Fruit fly (Drosophila melanogaster) whole organism, embryonic: ENCODE data around the gene CG11980.

ENCODE experiments used
- Abd-B ChIP-seq: fragments of 200-800 bp; sonication (Bioruptor generic); optimal IDR thresholded peaks from 2 replicates; lab custom pipeline; 2018; ENCODE audit warnings: missing biosample characterization, mild to moderate bottlenecking, missing genetic modification characterization, moderate library complexity
- Antp ChIP-seq: fragments of 200-800 bp; sonication (Bioruptor generic); optimal IDR thresholded peaks from 3 replicates; lab custom pipeline; 2016; ENCODE audit warnings: missing biosample characterization, missing genetic modification characterization
- CG10147 ChIP-seq: fragments of 200-800 bp; sonication (Bioruptor generic); optimal IDR thresholded peaks from 2 replicates; lab custom pipeline; 2019; ENCODE audit warnings: missing biosample characterization, mild to moderate bottlenecking, missing genetic modification characterization, moderate library complexity
- CG11093 ChIP-seq: fragments of 200-800 bp; sonication (Bioruptor generic); IDR thresholded peaks from 3 replicates; pipeline ENCODE4 v1.3.6; 2022; ENCODE audit warnings: missing biosample characterization, missing genetic modification characterization
- CG13123 ChIP-seq: fragments of 200-800 bp; sonication (Bioruptor generic); optimal IDR thresholded peaks from 2 replicates; lab custom pipeline; 2016; ENCODE audit warnings: missing biosample characterization, missing genetic modification characterization
- CG13296 ChIP-seq: fragments of 200-800 bp; sonication (Bioruptor generic); optimal IDR thresholded peaks from 3 replicates; lab custom pipeline; 2018; ENCODE audit warnings: missing biosample characterization, mild to moderate bottlenecking, missing genetic modification characterization
- CG14965 ChIP-seq: fragments of 200-800 bp; sonication (Bioruptor generic); optimal IDR thresholded peaks from 2 replicates; lab custom pipeline; 2016; ENCODE audit warnings: missing biosample characterization, missing genetic modification characterization, borderline replicate concordance
- CG1529 ChIP-seq: fragments of 200-800 bp; sonication (Bioruptor generic); optimal IDR thresholded peaks from 3 replicates; lab custom pipeline; 2018; ENCODE audit warnings: missing biosample characterization, missing genetic modification characterization
- CG15696 ChIP-seq: fragments of 200-800 bp; sonication (Bioruptor generic); optimal IDR thresholded peaks from 2 replicates; lab custom pipeline; 2019; ENCODE audit warnings: missing biosample characterization, mild to moderate bottlenecking, missing genetic modification characterization, moderate library complexity
- CG1647 ChIP-seq: fragments of 200-800 bp; sonication (Bioruptor generic); optimal IDR thresholded peaks from 3 replicates; lab custom pipeline; 2016; ENCODE audit warnings: missing biosample characterization, missing genetic modification characterization
- CG16863 ChIP-seq: fragments of 200-800 bp; sonication (Bioruptor generic); optimal IDR thresholded peaks from 3 replicates; lab custom pipeline; 2016; ENCODE audit warnings: missing biosample characterization, missing genetic modification characterization
- CG2116 ChIP-seq: fragments of 200-800 bp; sonication (Bioruptor generic); optimal IDR thresholded peaks from 3 replicates; lab custom pipeline; 2018; ENCODE audit warnings: missing biosample characterization, mild to moderate bottlenecking, missing genetic modification characterization
- CG43689 ChIP-seq: fragments of 200-800 bp; sonication (Bioruptor generic); IDR thresholded peaks from 2 replicates; pipeline ENCODE4 v1.3.6; 2022; ENCODE audit warnings: missing biosample characterization, missing genetic modification characterization
- CG6254 ChIP-seq: fragments of 200-800 bp; sonication (Bioruptor generic); optimal IDR thresholded peaks from 3 replicates; lab custom pipeline; 2017; ENCODE audit warnings: mild to moderate bottlenecking, missing biosample characterization, missing genetic modification reagents, missing genetic modification characterization
- CG7271 ChIP-seq: fragments of 200-800 bp; sonication (Bioruptor generic); optimal IDR thresholded peaks from 2 replicates; lab custom pipeline; 2018; ENCODE audit warnings: missing biosample characterization, mild to moderate bottlenecking, missing genetic modification characterization, moderate library complexity
- CG8281 ChIP-seq: fragments of 200-800 bp; sonication (Bioruptor generic); optimal IDR thresholded peaks from 2 replicates; lab custom pipeline; 2018; ENCODE audit warnings: missing biosample characterization, mild to moderate bottlenecking, missing genetic modification characterization, moderate library complexity
- CG8765 ChIP-seq: fragments of 200-800 bp; sonication (Bioruptor generic); IDR thresholded peaks from 2 replicates; pipeline ENCODE4 v1.3.6; 2022; ENCODE audit warnings: missing biosample characterization, missing genetic modification characterization
- CG9797 ChIP-seq: fragments of 200-800 bp; sonication (Bioruptor generic); optimal IDR thresholded peaks from 3 replicates; lab custom pipeline; 2018; ENCODE audit warnings: missing biosample characterization, mild to moderate bottlenecking, missing genetic modification characterization
- CG9817 ChIP-seq: fragments of 200-800 bp; sonication (Bioruptor generic); optimal IDR thresholded peaks from 2 replicates; lab custom pipeline; 2018; ENCODE audit warnings: missing biosample characterization, mild to moderate bottlenecking, missing genetic modification characterization, moderate library complexity
- Chrac-16 ChIP-seq: fragments of 200-800 bp; sonication (Bioruptor generic); optimal IDR thresholded peaks from 3 replicates; lab custom pipeline; 2016; ENCODE audit warnings: missing biosample characterization, missing genetic modification characterization
- CrebB ChIP-seq: fragments of 200-800 bp; sonication (Bioruptor generic); optimal IDR thresholded peaks from 3 replicates; lab custom pipeline; 2018; ENCODE audit warnings: missing biosample characterization, mild to moderate bottlenecking, missing genetic modification characterization
- D ChIP-seq, 2 experiments: fragments of 200-800 bp in 1 of 2; fragments of >200 bp in 1 of 2; sonication (Bioruptor generic) in 1 of 2; optimal IDR thresholded peaks; 2 replicates in 1 of 2; 3 replicates in 1 of 2; lab custom pipeline; 2017; ENCODE audit warnings: mild to moderate bottlenecking in 1 of 2, missing biosample characterization in 1 of 2, missing genetic modification characterization in 1 of 2, missing genetic modification reagents in 1 of 2
- Dfd ChIP-seq, 2 experiments: fragments of >200 bp; optimal IDR thresholded peaks; 2 replicates each; lab custom pipeline; 2017; ENCODE audit warnings: missing biosample characterization in 2 of 2, missing genetic modification characterization in 2 of 2
- Fer3 ChIP-seq: fragments of 200-800 bp; sonication (Bioruptor generic); optimal IDR thresholded peaks from 2 replicates; lab custom pipeline; 2018; ENCODE audit warnings: missing biosample characterization, mild to moderate bottlenecking, missing genetic modification characterization, moderate library complexity
- HLH54F ChIP-seq: fragments of 200-800 bp; sonication (Bioruptor generic); optimal IDR thresholded peaks from 3 replicates; lab custom pipeline; 2016; ENCODE audit warnings: missing biosample characterization, missing genetic modification characterization
- Hey ChIP-seq: fragments of 200-800 bp; sonication (Bioruptor generic); optimal IDR thresholded peaks from 3 replicates; lab custom pipeline; 2018; ENCODE audit warnings: missing biosample characterization, mild to moderate bottlenecking, missing genetic modification characterization
- Hr51 ChIP-seq, 2 experiments: fragments of 200-800 bp; sonication (Bioruptor generic); optimal IDR thresholded peaks; 2 replicates in 1 of 2; 3 replicates in 1 of 2; lab custom pipeline; 2016 to 2018; ENCODE audit warnings: missing biosample characterization in 2 of 2, missing genetic modification characterization in 2 of 2, mild to moderate bottlenecking in 1 of 2, moderate library complexity in 1 of 2
- Nf-YC ChIP-seq: fragments of 200-800 bp; optimal IDR thresholded peaks from 3 replicates; lab custom pipeline; 2019; ENCODE audit warnings: missing biosample characterization, mild to moderate bottlenecking, missing genetic modification characterization, moderate library complexity
- Trl ChIP-seq, 3 experiments: fragments of >200 bp in 2 of 3; fragments of 200-800 bp in 1 of 3; sonication (Bioruptor generic) in 1 of 3; optimal IDR thresholded peaks; 2 replicates in 1 of 3; 3 replicates in 2 of 3; lab custom pipeline; 2016 to 2017; ENCODE audit warnings: missing biosample characterization in 1 of 3, missing genetic modification characterization in 1 of 3
- abd-A ChIP-seq: fragments of 200-800 bp; sonication (Bioruptor generic); optimal IDR thresholded peaks from 3 replicates; lab custom pipeline; 2019; ENCODE audit warnings: missing biosample characterization, mild to moderate bottlenecking, missing genetic modification characterization, moderate library complexity
- bowl ChIP-seq: fragments of 200-800 bp; sonication (Bioruptor generic); IDR thresholded peaks from 2 replicates; pipeline ENCODE4 v1.3.6; 2022; ENCODE audit warnings: missing biosample characterization, missing genetic modification characterization
- btn ChIP-seq: fragments of 200-800 bp; sonication (Bioruptor generic); optimal IDR thresholded peaks from 2 replicates; lab custom pipeline; 2016; ENCODE audit warnings: missing biosample characterization, missing genetic modification characterization
- chif ChIP-seq, 2 experiments: fragments of 200-800 bp; sonication (Bioruptor generic); optimal IDR thresholded peaks; 3 replicates each; lab custom pipeline; 2016; ENCODE audit warnings: missing biosample characterization in 2 of 2, missing genetic modification characterization in 2 of 2
- ci ChIP-seq: fragments of 200-800 bp; sonication (Bioruptor generic); IDR thresholded peaks from 3 replicates; pipeline ENCODE4 v1.3.6; 2022; ENCODE audit warnings: missing biosample characterization, missing genetic modification characterization
- disco-r ChIP-seq: fragments of 200-800 bp; sonication (Bioruptor generic); optimal IDR thresholded peaks from 2 replicates; lab custom pipeline; 2016; ENCODE audit warnings: missing biosample characterization, missing genetic modification characterization
- gfzf ChIP-seq: fragments of 200-800 bp; sonication (Bioruptor generic); optimal IDR thresholded peaks from 2 replicates; lab custom pipeline; 2016; ENCODE audit warnings: missing biosample characterization, mild to moderate bottlenecking, missing genetic modification characterization, moderate library complexity
- gsb-n ChIP-seq: fragments of 200-800 bp; sonication (Bioruptor generic); optimal IDR thresholded peaks from 3 replicates; lab custom pipeline; 2018; ENCODE audit warnings: missing biosample characterization, mild to moderate bottlenecking, missing genetic modification characterization
- ken ChIP-seq: fragments of 200-800 bp; sonication (Bioruptor generic); IDR thresholded peaks from 3 replicates; pipeline ENCODE4 v1.3.6; 2022; ENCODE audit warnings: missing biosample characterization, missing genetic modification characterization
- knrl ChIP-seq: fragments of 200-800 bp; sonication (Bioruptor generic); IDR thresholded peaks from 3 replicates; pipeline ENCODE4 v1.3.6; 2022; ENCODE audit warnings: missing biosample characterization, missing genetic modification characterization; ENCODE audit not compliant: partially characterized antibody
- odd ChIP-seq: fragments of 200-800 bp; sonication (Bioruptor generic); optimal IDR thresholded peaks from 2 replicates; lab custom pipeline; 2017; ENCODE audit warnings: missing biosample characterization, mild to moderate bottlenecking, missing genetic modification characterization
- org-1 ChIP-seq: fragments of 200-800 bp; sonication (Bioruptor generic); optimal IDR thresholded peaks from 2 replicates; lab custom pipeline; 2017; ENCODE audit warnings: missing biosample characterization, missing genetic modification characterization
- pb ChIP-seq: fragments of 200-800 bp; sonication (Bioruptor generic); optimal IDR thresholded peaks from 3 replicates; lab custom pipeline; 2016; ENCODE audit warnings: missing biosample characterization, missing genetic modification characterization
- peb ChIP-seq: fragments of 200-800 bp; sonication (Bioruptor generic); IDR thresholded peaks from 2 replicates; pipeline ENCODE4 v1.3.6; 2022; ENCODE audit warnings: missing biosample characterization, missing genetic modification characterization
- pzg ChIP-seq: fragments of 200-800 bp; sonication (Bioruptor generic); optimal IDR thresholded peaks from 3 replicates; lab custom pipeline; 2018; ENCODE audit warnings: missing biosample characterization, mild to moderate bottlenecking, missing genetic modification characterization, moderate library complexity
- repo ChIP-seq: fragments of 200-800 bp; sonication (Bioruptor generic); optimal IDR thresholded peaks from 2 replicates; lab custom pipeline; 2016; ENCODE audit warnings: missing biosample characterization, missing genetic modification characterization
- schlank ChIP-seq: fragments of 200-800 bp; sonication (Bioruptor generic); optimal IDR thresholded peaks from 2 replicates; lab custom pipeline; 2018; ENCODE audit warnings: missing biosample characterization, mild to moderate bottlenecking, missing genetic modification characterization
- slou ChIP-seq: fragments of 200-800 bp; sonication (Bioruptor generic); optimal IDR thresholded peaks from 3 replicates; lab custom pipeline; 2016; ENCODE audit warnings: missing biosample characterization, missing genetic modification characterization
- yki ChIP-seq: fragments of >200 bp; optimal IDR thresholded peaks from 3 replicates; lab custom pipeline; 2018
- zen2 ChIP-seq: fragments of 200-800 bp; sonication (Bioruptor generic); IDR thresholded peaks from 3 replicates; pipeline ENCODE4 v1.3.6; 2022; ENCODE audit warnings: missing biosample characterization, missing genetic modification characterization; ENCODE audit not compliant: partially characterized antibody

The CG11980 gene

DNA sequence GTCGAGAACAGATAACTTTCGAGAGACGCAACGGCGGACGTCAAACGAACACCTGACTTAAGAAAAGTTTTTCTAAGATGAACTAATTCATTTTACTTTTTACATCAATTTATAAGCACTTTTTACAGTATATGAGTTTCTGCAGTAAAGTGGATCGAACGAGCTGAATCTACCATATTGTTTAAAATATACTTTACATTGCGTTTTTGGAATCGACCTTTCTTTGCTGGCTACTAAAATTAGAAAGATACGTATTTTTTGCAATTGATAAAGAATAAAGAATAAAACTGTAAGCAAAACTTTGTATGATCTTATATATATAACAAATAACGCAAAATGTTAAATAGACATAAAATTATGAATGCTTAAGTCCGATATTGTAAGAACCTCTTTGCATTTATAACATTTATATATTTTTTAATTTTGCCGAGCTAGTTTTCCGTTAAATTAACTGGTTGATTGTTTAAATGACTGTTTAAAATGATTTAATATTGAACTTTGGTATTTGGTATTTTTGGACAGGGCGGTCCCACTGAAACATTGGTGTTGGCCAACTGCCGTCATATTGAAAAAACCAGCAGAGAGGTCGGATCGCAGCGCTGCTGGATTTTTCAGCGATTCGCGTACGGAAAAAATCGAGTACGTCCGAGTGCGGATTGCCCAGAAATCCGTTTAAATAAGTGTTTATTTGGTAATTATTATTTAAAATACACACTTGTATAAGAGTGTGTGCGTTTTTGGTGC, 48.3 kb downstream of the CG11980 start, which contains the start of gene Kdm2 (continued):
- no peak for TF ChIP-seq CG9817
- TF ChIP-seq CG7271 (tag; lab: Kevin White, UChicago) = peak; percentile 81
- peak; percentile 39 for TF ChIP-seq CG13296 (GFP tag; lab: Kevin White, UChicago)
- no peak for TF ChIP-seq CG43689 (GFP tag; lab: Robert Waterston, UW)
- no peak for TF ChIP-seq yki (lab: Kevin White, UChicago)
- peak; percentile 18 for TF ChIP-seq CG8281 (tag; lab: Kevin White, UChicago)
- TF ChIP-seq schlank (tag; lab: Kevin White, UChicago) = no peak
- no peak for TF ChIP-seq HLH54F (GFP tag; lab: Kevin White, UChicago)
- no peak for TF ChIP-seq Antp (GFP tag; lab: Kevin White, UChicago)
- TF ChIP-seq CrebB = no peak
- TF ChIP-seq repo (GFP tag; lab: Kevin White, UChicago) = no peak
- TF ChIP-seq bowl = no peak
- no peak for TF ChIP-seq Hr51 (GFP tag; optimal IDR thresholded peaks at IDR 0.05; lab: Kevin White, UChicago)
- TF ChIP-seq ci (GFP tag; lab: Robert Waterston, UW) = no peak
- TF ChIP-seq peb (GFP tag; lab: Robert Waterston, UW) = no peak
- no peak for TF ChIP-seq CG8765
- TF ChIP-seq CG1529 (GFP tag; lab: Kevin White, UChicago) = no peak
- TF ChIP-seq gfzf = peak; percentile 78
- TF ChIP-seq CG14965 (GFP tag; lab: Kevin White, UChicago) = no peak
- TF ChIP-seq disco-r = no peak
- TF ChIP-seq CG11093 (GFP tag; lab: Robert Waterston, UW) = no peak
- no peak for TF ChIP-seq Trl (optimal IDR thresholded peaks at IDR 0.05; lab: Kevin White, UChicago)
- TF ChIP-seq Trl (GFP tag; optimal IDR thresholded peaks at IDR 0.05; lab: Kevin White, UChicago) = no peak
- TF ChIP-seq CG10147 (GFP tag; lab: Kevin White, UChicago) = no peak
- no peak for TF ChIP-seq slou (GFP tag; lab: Kevin White, UChicago)
- no peak for TF ChIP-seq abd-A
- TF ChIP-seq CG16863 (GFP tag; lab: Kevin White, UChicago) = no peak
- no peak for TF ChIP-seq Abd-B
- peak; percentile 40 for TF ChIP-seq odd (GFP tag; lab: Kevin White, UChicago)
- TF ChIP-seq D (optimal IDR thresholded peaks at IDR 0.05; lab: Kevin White, UChicago) = no peak
- no peak for TF ChIP-seq D (GFP tag; optimal IDR thresholded peaks at IDR 0.05; lab: Kevin White, UChicago)
- no peak for TF ChIP-seq Hey (tag; lab: Kevin White, UChicago)
- peak; percentile 30 for TF ChIP-seq gsb-n
- TF ChIP-seq CG9797 (GFP tag; lab: Kevin White, UChicago) = peak; percentile 70
- no peak for TF ChIP-seq CG15696
- TF ChIP-seq Dfd (GFP tag; optimal IDR thresholded peaks at IDR 0.05; lab: Kevin White, UChicago) = no peak
- peak; percentile 23 for TF ChIP-seq CG2116 (GFP tag; lab: Kevin White, UChicago)
- no peak for TF ChIP-seq zen2
- peak; percentile 67 for TF ChIP-seq pzg (GFP tag; lab: Kevin White, UChicago)
- no peak for TF ChIP-seq pb (GFP tag; lab: Kevin White, UChicago)
- TF ChIP-seq Nf-YC (tag; lab: Kevin White, UChicago) = no peak
- TF ChIP-seq CG13123 = no peak
- no peak for TF ChIP-seq ken (GFP tag; lab: Robert Waterston, UW)
- no peak for TF ChIP-seq btn (GFP tag; lab: Kevin White, UChicago)
- TF ChIP-seq CG6254 (GFP tag; lab: Kevin White, UChicago) = no peak
- TF ChIP-seq chif (GFP tag; optimal IDR thresholded peaks at IDR 0.05; lab: Kevin White, UChicago) = peak in 1 of 2 experiments; percentile 5
- TF ChIP-seq Chrac-16 = no peak
- peak; percentile 42 for TF ChIP-seq Fer3 (tag; lab: Kevin White, UChicago)
- TF ChIP-seq org-1 = no peak
- TF ChIP-seq knrl = no peak
- TF ChIP-seq CG1647 (GFP tag; lab: Kevin White, UChicago) = peak; percentile 8
